Fruit fly (Drosophila melanogaster): ENCODE measurements around the gene CG10211.
A peak's percentile ranks its signal among the peaks of the same experiment; 100 is the strongest.

Gene CG10211

DNA sequence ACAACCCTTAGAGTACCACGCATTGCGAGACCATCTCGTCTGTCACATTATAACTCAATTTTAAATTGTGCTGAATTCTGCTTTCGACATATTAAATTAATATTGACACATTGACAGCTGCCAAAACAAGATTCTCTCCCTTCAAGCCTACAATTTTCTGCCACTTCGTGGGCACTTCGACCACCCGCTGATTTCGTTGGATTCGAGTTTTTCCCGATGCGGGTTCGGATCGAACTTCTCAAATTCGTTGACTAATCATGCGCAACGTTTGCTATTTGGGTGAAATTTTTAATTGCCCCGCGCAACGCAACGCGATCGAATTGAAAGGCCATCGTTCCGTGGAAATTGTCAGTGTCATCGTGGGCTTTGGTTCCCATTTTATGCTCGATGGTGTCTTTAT, 10.4 kb upstream of the CG10211 start:
- TF ChIP-seq Hr96 (GFP tag; optimal IDR thresholded peaks at IDR 0.05), result no peak
- TF ChIP-seq cic (GFP tag; optimal IDR thresholded peaks at IDR 0.05), result no peak
- TF ChIP-seq CG1620 (GFP tag; optimal IDR thresholded peaks at IDR 0.05), result no peak
- TF ChIP-seq bab1 (GFP tag; optimal IDR thresholded peaks at IDR 0.05), result no peak
- no peak for TF ChIP-seq cnc (optimal IDR thresholded peaks at IDR 0.05)
- no peak for TF ChIP-seq CG7045 (GFP tag; optimal IDR thresholded peaks at IDR 0.05)
- TF ChIP-seq CG12768 (GFP tag; optimal IDR thresholded peaks at IDR 0.05), result no peak
- TF ChIP-seq CG11617 (GFP tag; optimal IDR thresholded peaks at IDR 0.05), result no peak
- no peak for TF ChIP-seq kay (GFP tag; ENCODE audit: borderline replicate concordance)
- TF ChIP-seq CG33017 (tag; optimal IDR thresholded peaks at IDR 0.05), result no peak
- no peak for TF ChIP-seq CG5204 (GFP tag; optimal IDR thresholded peaks at IDR 0.05)
- no peak for TF ChIP-seq toe (GFP tag; optimal IDR thresholded peaks at IDR 0.05)
- no peak for TF ChIP-seq CG14711 (tag; optimal IDR thresholded peaks at IDR 0.05)
- no peak for TF ChIP-seq ovo (GFP tag; optimal IDR thresholded peaks at IDR 0.05)
- TF ChIP-seq CG7101 (tag; optimal IDR thresholded peaks at IDR 0.05), result no peak

DNA sequence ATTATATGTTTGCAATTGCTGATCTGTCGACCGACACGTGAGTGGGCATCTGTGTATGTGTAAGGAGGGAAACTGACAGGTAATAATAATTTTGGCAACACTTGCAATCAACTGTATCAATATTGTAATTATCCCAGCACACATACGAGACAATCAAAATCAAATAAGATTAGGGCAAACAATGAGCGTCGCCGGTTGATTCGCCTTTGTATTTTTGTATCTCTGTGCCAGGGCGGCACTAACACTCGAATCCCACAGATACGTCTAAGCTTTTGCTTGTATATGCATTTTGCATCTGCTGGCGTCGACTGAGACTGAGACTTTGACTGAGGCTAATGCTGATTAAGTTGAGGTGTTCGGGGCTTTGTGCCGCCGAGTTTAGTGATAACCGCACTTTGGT, 8.1 kb upstream of the CG10211 start, which contains the start of gene Ugt301D1:
TSS of gene Ugt301D1 (plus strand) at position 380 of the 400 bp plus-strand sequence.
- TF ChIP-seq CG7101 (tag; optimal IDR thresholded peaks at IDR 0.05) (peak; percentile 26), CG12768 (GFP tag; optimal IDR thresholded peaks at IDR 0.05) (peak; percentile 60), Crg-1 (GFP tag; optimal IDR thresholded peaks at IDR 0.05) (no peak), CG11617 (GFP tag; optimal IDR thresholded peaks at IDR 0.05) (peak; percentile 38), Hr96 (GFP tag; optimal IDR thresholded peaks at IDR 0.05) (no peak), kay (GFP tag; ENCODE audit: borderline replicate concordance) (peak; percentile 86), toe (GFP tag; optimal IDR thresholded peaks at IDR 0.05) (no peak), pad (GFP tag; optimal IDR thresholded peaks at IDR 0.05) (peak; percentile 33), Mnt (GFP tag; optimal IDR thresholded peaks at IDR 0.05) (peak; percentile 43), CG7045 (GFP tag; optimal IDR thresholded peaks at IDR 0.05) (peak; percentile 15), cic (GFP tag; optimal IDR thresholded peaks at IDR 0.05) (peak; percentile 68)

DNA sequence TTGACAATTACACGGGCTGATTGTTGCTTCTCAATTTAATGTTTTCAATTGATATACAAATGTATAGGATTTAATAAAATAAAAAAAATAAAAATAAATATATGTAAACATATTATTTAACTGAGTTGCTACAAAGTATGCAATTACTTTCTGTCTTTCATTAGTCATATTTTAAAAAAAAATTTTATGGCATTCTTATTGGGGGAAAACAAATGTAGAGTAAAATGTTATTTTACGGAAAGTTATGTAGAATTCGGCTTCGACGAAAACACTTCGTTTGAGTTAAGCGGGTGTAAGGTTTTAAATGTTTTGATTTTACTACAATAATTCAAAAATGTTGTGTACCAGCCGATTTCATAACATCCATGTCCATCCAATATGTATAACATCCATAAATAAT, 3.9 kb upstream of the CG10211 start:
- no peak for TF ChIP-seq CG33017 (tag; optimal IDR thresholded peaks at IDR 0.05)
- TF ChIP-seq pad (GFP tag; optimal IDR thresholded peaks at IDR 0.05), result no peak
- TF ChIP-seq CG14711 (tag; optimal IDR thresholded peaks at IDR 0.05), result no peak
- TF ChIP-seq CG1620 (GFP tag; optimal IDR thresholded peaks at IDR 0.05), result no peak
- no peak for TF ChIP-seq cnc (optimal IDR thresholded peaks at IDR 0.05)
- no peak for TF ChIP-seq CG11617 (GFP tag; optimal IDR thresholded peaks at IDR 0.05)
- TF ChIP-seq cic (GFP tag; optimal IDR thresholded peaks at IDR 0.05), result no peak
- no peak for TF ChIP-seq CG7045 (GFP tag; optimal IDR thresholded peaks at IDR 0.05)
- TF ChIP-seq CG7101 (tag; optimal IDR thresholded peaks at IDR 0.05), result no peak
- TF ChIP-seq Hr96 (GFP tag; optimal IDR thresholded peaks at IDR 0.05), result no peak
- no peak for TF ChIP-seq ovo (GFP tag; optimal IDR thresholded peaks at IDR 0.05)
- no peak for TF ChIP-seq Mnt (GFP tag; optimal IDR thresholded peaks at IDR 0.05)
- TF ChIP-seq Crg-1 (GFP tag; optimal IDR thresholded peaks at IDR 0.05), result no peak
- no peak for TF ChIP-seq bab1 (GFP tag; optimal IDR thresholded peaks at IDR 0.05)
- no peak for TF ChIP-seq kay (GFP tag; ENCODE audit: borderline replicate concordance)
- TF ChIP-seq Clk (GFP tag; optimal IDR thresholded peaks at IDR 0.05), result no peak

DNA sequence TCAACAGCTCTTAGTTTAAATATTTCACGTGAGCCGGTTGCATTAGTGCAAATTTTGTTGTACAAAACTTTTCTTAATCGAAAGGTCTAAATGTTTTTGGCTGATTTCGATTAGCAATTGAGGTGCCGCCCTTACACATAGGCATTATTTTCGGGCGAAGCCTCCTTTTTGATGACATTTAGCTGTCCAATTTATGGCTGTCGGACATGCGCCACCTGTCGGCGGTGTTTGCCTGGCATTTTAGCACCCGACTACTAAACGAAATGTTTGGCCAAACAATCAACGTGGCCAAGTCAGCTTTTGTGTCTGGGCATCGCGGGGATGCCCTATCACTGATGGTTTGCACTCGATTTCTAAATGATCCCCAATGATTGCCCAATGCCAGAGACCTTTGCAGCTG, 920 bp upstream of the CG10211 start:
- TF ChIP-seq toe (GFP tag; optimal IDR thresholded peaks at IDR 0.05) (no peak), Mnt (GFP tag; optimal IDR thresholded peaks at IDR 0.05) (no peak), CG5204 (GFP tag; optimal IDR thresholded peaks at IDR 0.05) (no peak), tj (GFP tag; optimal IDR thresholded peaks at IDR 0.05) (no peak), cic (GFP tag; optimal IDR thresholded peaks at IDR 0.05) (no peak), kay (GFP tag; ENCODE audit: borderline replicate concordance) (no peak), CG7101 (tag; optimal IDR thresholded peaks at IDR 0.05) (no peak), CG33017 (tag; optimal IDR thresholded peaks at IDR 0.05) (no peak), pad (GFP tag; optimal IDR thresholded peaks at IDR 0.05) (no peak), Clk (GFP tag; optimal IDR thresholded peaks at IDR 0.05) (no peak), CG11617 (GFP tag; optimal IDR thresholded peaks at IDR 0.05) (no peak), ovo (GFP tag; optimal IDR thresholded peaks at IDR 0.05) (no peak), CG7045 (GFP tag; optimal IDR thresholded peaks at IDR 0.05) (no peak), CG12768 (GFP tag; optimal IDR thresholded peaks at IDR 0.05) (no peak), cnc (optimal IDR thresholded peaks at IDR 0.05) (no peak), Crg-1 (GFP tag; optimal IDR thresholded peaks at IDR 0.05) (no peak)

DNA sequence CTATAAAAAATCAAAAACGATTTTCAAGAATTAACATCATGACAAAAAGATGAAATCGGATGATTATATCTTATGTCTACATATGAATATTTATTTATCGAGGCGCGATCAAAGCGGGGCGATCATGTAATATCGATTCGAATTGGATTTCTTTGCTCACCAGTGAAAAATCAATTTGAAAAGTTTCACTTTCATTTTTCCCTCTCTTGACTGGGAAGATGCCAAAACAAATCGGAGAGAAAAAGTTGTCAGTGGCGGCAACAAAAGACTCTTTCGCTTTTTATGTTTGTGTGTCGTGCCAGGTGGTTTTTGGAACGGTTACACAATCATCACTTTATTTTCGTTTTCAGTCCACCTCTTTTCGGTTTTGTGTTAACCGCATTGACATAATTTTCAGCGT, 1.6 kb downstream of the CG10211 start:
- TF ChIP-seq CG12768 (GFP tag; optimal IDR thresholded peaks at IDR 0.05), result no peak
- no peak for TF ChIP-seq pad (GFP tag; optimal IDR thresholded peaks at IDR 0.05)
- TF ChIP-seq CG11617 (GFP tag; optimal IDR thresholded peaks at IDR 0.05), result no peak
- TF ChIP-seq ovo (GFP tag; optimal IDR thresholded peaks at IDR 0.05), result no peak
- no peak for TF ChIP-seq toe (GFP tag; optimal IDR thresholded peaks at IDR 0.05)
- no peak for TF ChIP-seq CG7101 (tag; optimal IDR thresholded peaks at IDR 0.05)
- no peak for TF ChIP-seq bab1 (GFP tag; optimal IDR thresholded peaks at IDR 0.05)
- no peak for TF ChIP-seq CG5204 (GFP tag; optimal IDR thresholded peaks at IDR 0.05)
- no peak for TF ChIP-seq Crg-1 (GFP tag; optimal IDR thresholded peaks at IDR 0.05)
- TF ChIP-seq tj (GFP tag; optimal IDR thresholded peaks at IDR 0.05), result no peak
- TF ChIP-seq kay (GFP tag; ENCODE audit: borderline replicate concordance), result no peak
- TF ChIP-seq CG7045 (GFP tag; optimal IDR thresholded peaks at IDR 0.05), result no peak
- TF ChIP-seq CG14711 (tag; optimal IDR thresholded peaks at IDR 0.05), result no peak
- no peak for TF ChIP-seq Clk (GFP tag; optimal IDR thresholded peaks at IDR 0.05)
- no peak for TF ChIP-seq CG33017 (tag; optimal IDR thresholded peaks at IDR 0.05)
- TF ChIP-seq cnc (optimal IDR thresholded peaks at IDR 0.05), result no peak
- TF ChIP-seq Hr96 (GFP tag; optimal IDR thresholded peaks at IDR 0.05), result no peak
- TF ChIP-seq Mnt (GFP tag; optimal IDR thresholded peaks at IDR 0.05), result no peak
- TF ChIP-seq cic (GFP tag; optimal IDR thresholded peaks at IDR 0.05), result no peak
- TF ChIP-seq CG1620 (GFP tag; optimal IDR thresholded peaks at IDR 0.05), result no peak

DNA sequence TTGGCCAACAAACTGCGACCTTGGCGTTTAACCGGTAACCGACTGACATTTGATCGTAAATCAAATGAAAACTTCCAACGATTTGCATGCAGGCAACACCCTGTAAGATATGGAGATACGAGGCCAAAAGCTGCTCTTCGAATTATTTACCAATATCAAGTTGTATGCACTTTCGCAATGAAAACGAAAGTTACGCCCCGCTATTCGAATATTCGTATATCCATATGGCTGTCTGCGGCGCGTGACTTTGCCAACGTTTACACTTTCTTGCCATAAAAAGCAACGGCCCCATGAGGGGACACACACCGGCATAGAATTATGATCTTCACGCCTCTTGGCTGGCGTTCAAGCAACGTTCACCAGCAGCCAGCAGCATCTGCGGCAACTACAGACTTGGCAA, 5.0 kb downstream of the CG10211 start:
- no peak for TF ChIP-seq CG12768 (GFP tag; optimal IDR thresholded peaks at IDR 0.05)

All from whole organism, adult.